Worm (Caenorhabditis elegans) whole organism, midembryonic: ENCODE data around the gene nnt-1.

Experiments used
- cog-1 ChIP-seq: sonication (generic microtip); optimal IDR thresholded peaks from 2 replicates; lab custom pipeline; 2016; ENCODE audit warnings: missing genetic modification characterization, missing compliant biosample characterization
- klf-2 ChIP-seq: fragments of 200-800 bp; sonication (Bioruptor generic); conservative IDR thresholded peaks from 2 replicates; pipeline ENCODE4 v1.3.6; 2022; ENCODE audit warnings: missing genetic modification reagents, missing genetic modification characterization, missing compliant biosample characterization
- ztf-29 ChIP-seq: fragments of 200-800 bp; sonication (Bioruptor generic); IDR thresholded peaks from 2 replicates; pipeline ENCODE4 v1.3.6; 2022; ENCODE audit warnings: missing genetic modification reagents, missing genetic modification characterization, missing compliant biosample characterization

DNA sequence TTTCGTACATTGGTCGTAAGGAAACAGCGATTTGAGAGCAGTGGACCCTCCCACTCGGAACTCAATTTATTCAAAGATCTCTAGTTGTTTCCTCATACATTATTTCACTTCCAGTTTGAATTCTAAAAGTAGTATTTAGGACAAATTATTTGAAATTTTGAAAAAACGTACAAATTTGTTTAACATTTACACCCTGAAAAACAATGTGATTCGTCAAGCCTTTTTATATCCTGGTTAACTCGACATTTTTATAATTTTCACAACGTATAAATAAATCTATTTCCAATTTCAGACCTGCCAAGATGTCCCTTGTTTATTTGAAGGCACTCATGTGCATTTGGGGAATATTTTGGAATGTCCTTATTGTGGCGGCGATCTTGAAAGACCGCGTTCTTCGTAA, 6.6 kb upstream of the nnt-1 start, which contains the start of gene C15H9.3:
- TF ChIP-seq cog-1 (tag; lab: Kevin White, UChicago) (no peak), ztf-29 (GFP tag; lab: Robert Waterston, UW) (no peak), klf-2 (GFP tag; lab: Robert Waterston, UW) (no peak)
